Fruit fly (Drosophila melanogaster): ENCODE data around the gene CG31870.

The CG31870 gene

dm6 chr2L:10794032-10794431 lies 4.0 kb downstream of the CG31870 start:
- TF ChIP-seq Mnt (GFP tag; optimal IDR thresholded peaks at IDR 0.05) (no peak), tj (GFP tag; optimal IDR thresholded peaks at IDR 0.05) (peak; percentile 31)

dm6 chr2L:10795731-10796130 lies 5.7 kb downstream of the CG31870 start:
- TF ChIP-seq tj (GFP tag; optimal IDR thresholded peaks at IDR 0.05), result peak; percentile 99
- no peak for TF ChIP-seq Crg-1 (GFP tag; optimal IDR thresholded peaks at IDR 0.05)

DNA sequence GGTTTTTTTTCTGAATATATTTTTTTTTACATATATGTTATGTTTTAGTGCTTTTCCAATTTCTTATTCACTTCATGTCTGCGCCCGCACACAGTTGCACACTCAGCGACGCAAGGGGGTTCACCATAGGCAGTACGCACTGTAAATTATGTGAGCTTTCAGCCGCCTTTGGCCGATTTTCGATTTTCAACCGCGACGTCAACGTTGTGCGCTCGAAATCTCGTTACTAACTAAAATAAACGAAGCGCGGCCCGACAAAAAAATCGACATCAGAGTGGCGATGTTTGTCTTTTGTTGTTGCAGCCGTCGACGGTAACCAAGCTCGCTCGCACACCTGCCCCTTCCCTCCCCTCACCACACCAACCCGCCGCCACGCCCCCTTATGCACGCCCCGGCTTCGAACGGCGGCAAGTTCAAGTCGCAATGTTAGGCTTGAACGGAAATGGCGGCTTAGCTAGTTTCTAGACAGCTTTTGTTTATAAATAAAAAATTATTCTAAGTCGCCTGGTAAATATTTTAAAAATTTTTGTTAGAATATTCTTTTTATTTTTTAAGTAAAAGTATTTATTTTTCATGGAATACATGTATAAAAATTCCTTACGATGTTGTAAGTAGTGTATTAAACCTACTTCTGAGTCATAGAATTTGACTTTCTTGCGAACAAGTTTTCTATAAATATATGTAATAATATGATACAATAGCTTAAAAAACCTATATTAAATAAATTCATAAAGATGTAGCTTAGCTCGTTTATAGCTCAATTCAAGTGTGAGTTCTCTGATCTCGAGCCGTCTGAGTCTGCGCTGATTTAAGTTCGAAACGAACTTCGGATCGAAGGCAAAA lies 11.1 kb downstream of the CG31870 start, which contains the start of gene CG31869:
TSS of gene CG31869 (minus strand) at position 233 of the 843 bp plus-strand sequence.
- TF ChIP-seq bab1 (GFP tag; optimal IDR thresholded peaks at IDR 0.05), result no peak
- TF ChIP-seq tj (GFP tag; optimal IDR thresholded peaks at IDR 0.05), result peak; percentile 30

DNA sequence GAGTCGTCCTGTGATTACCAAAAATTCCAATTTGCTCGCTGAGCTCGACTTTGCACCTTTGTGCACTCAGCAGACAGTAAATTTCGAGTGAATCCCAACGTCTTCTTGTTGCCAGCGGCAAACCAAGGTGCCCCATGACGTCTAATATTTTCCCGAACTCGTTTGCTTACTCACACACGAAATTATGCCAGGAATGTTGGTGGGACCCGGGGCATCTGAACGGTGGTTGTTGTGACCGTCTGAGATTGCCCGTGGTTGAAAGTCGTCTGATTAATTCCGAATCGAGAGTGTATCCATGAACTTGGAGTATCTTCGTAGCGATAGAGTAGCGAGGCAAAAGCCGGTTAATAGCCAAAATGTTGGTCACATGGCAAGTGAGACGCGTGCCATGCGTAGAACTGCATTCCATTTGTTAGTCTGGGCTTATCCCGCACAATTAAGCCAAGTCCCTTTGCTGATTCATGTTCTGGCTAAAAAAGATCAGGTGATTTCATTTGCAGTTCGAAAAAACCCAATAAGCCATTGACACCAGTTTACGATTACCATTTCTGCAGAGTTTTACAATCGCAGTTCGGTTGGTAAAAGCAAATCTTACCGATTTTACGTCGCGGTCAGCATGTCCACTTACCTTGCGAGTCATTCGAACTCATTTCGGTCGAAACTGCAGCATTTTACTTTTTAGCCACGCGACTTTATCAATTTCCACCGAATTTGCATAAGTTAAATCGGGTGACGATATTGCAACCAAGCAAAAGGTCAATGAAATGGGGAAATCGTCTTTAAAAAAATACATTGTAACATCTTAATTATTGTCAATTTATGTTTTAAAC lies 12.1 kb downstream of the CG31870 start:
- TF ChIP-seq cic (GFP tag; optimal IDR thresholded peaks at IDR 0.05) (no peak), CG12768 (GFP tag; optimal IDR thresholded peaks at IDR 0.05) (no peak), CG7045 (GFP tag; optimal IDR thresholded peaks at IDR 0.05) (no peak), CG33017 (tag; optimal IDR thresholded peaks at IDR 0.05) (no peak), CG11617 (GFP tag; optimal IDR thresholded peaks at IDR 0.05) (no peak), bab1 (GFP tag; optimal IDR thresholded peaks at IDR 0.05) (peak; percentile 61), CG7101 (tag; optimal IDR thresholded peaks at IDR 0.05) (no peak), tj (GFP tag; optimal IDR thresholded peaks at IDR 0.05) (peak; percentile 97), pad (GFP tag; optimal IDR thresholded peaks at IDR 0.05) (no peak), kay (GFP tag; ENCODE audit: borderline replicate concordance) (no peak), Clk (GFP tag; optimal IDR thresholded peaks at IDR 0.05) (no peak)

DNA sequence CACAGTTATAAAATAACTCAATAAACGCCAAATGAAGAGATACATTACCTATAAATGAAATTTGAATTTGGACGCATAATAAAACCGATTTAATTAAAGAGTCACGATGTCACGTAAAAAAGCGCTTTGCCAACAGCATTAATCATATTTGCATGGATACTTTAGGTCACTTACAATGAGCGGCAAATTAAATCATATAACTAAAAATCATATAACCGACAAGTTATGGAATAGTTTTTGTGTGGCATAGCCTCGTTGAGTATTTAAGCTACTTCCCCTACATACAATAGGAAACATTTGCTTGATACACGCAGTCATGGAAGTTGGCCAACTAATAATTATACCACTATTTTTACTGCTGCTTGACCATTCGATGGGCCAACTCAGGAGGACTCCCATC lies 28.8 kb downstream of the CG31870 start, which contains the start of gene CG6508:
TSS of gene CG6508 (plus strand) at position 301 of the 400 bp plus-strand sequence.
- TF ChIP-seq Crg-1 (GFP tag; optimal IDR thresholded peaks at IDR 0.05) (no peak), CG1620 (GFP tag; optimal IDR thresholded peaks at IDR 0.05) (no peak), cic (GFP tag; optimal IDR thresholded peaks at IDR 0.05) (no peak), pad (GFP tag; optimal IDR thresholded peaks at IDR 0.05) (no peak), cnc (optimal IDR thresholded peaks at IDR 0.05) (no peak), bab1 (GFP tag; optimal IDR thresholded peaks at IDR 0.05) (no peak)

- no peak for TF ChIP-seq Hr96 (GFP tag; optimal IDR thresholded peaks at IDR 0.05)
- no peak for TF ChIP-seq CG33017 (tag; optimal IDR thresholded peaks at IDR 0.05)
- no peak for TF ChIP-seq Crg-1 (GFP tag; optimal IDR thresholded peaks at IDR 0.05)
- TF ChIP-seq bab1 (GFP tag; optimal IDR thresholded peaks at IDR 0.05), result no peak
- no peak for TF ChIP-seq CG12768 (GFP tag; optimal IDR thresholded peaks at IDR 0.05)
- no peak for TF ChIP-seq Mnt (GFP tag; optimal IDR thresholded peaks at IDR 0.05)
- no peak for TF ChIP-seq tj (GFP tag; optimal IDR thresholded peaks at IDR 0.05)
These were observed 30.4 kb downstream of the CG31870 start, which contains the start of gene CG17134 for dm6 chr2L:10820405-10820804. CG17134 (plus strand) TSS chr2L:10820705.

dm6 chr2L:10822620-10823019 lies 32.6 kb downstream of the CG31870 start:
- no peak for TF ChIP-seq Crg-1 (GFP tag; optimal IDR thresholded peaks at IDR 0.05)
- TF ChIP-seq CG14711 (tag; optimal IDR thresholded peaks at IDR 0.05), result no peak
- TF ChIP-seq cnc (optimal IDR thresholded peaks at IDR 0.05), result no peak

DNA sequence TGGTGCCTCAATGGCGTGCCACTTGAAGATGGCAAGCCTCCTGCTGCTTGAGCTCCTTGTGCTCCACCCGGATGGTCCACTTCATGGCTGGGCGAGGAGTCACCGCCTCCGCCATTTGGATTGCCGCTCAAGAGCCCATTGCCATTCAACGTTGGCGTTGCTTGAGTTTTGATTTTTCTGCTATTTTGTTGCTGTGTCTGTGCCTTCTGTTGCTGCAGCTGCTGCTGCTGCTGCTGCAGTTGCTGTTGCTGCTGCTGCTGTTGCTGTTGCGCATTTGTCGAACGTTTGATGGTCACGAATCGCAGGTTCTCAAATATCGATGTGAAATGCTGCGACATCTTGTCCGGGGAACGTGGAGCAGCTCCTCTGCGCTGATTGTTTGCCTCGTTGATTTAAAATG lies 41.6 kb downstream of the CG31870 start:
- TF ChIP-seq CG7045 (GFP tag; optimal IDR thresholded peaks at IDR 0.05), result no peak
- TF ChIP-seq CG12768 (GFP tag; optimal IDR thresholded peaks at IDR 0.05), result no peak
- TF ChIP-seq tj (GFP tag; optimal IDR thresholded peaks at IDR 0.05), result no peak

- TF ChIP-seq Mnt (GFP tag; optimal IDR thresholded peaks at IDR 0.05) (no peak), tj (GFP tag; optimal IDR thresholded peaks at IDR 0.05) (no peak), CG11617 (GFP tag; optimal IDR thresholded peaks at IDR 0.05) (no peak), Clk (GFP tag; optimal IDR thresholded peaks at IDR 0.05) (no peak), kay (GFP tag; ENCODE audit: borderline replicate concordance) (no peak), bab1 (GFP tag; optimal IDR thresholded peaks at IDR 0.05) (no peak), CG33017 (tag; optimal IDR thresholded peaks at IDR 0.05) (no peak), CG7101 (tag; optimal IDR thresholded peaks at IDR 0.05) (no peak), CG14711 (tag; optimal IDR thresholded peaks at IDR 0.05) (no peak), toe (GFP tag; optimal IDR thresholded peaks at IDR 0.05) (no peak), CG12768 (GFP tag; optimal IDR thresholded peaks at IDR 0.05) (no peak), CG1620 (GFP tag; optimal IDR thresholded peaks at IDR 0.05) (no peak)
These were observed 47.5 kb downstream of the CG31870 start, which contains the start of gene Nos for dm6 chr2L:10837491-10837890. Nos (minus strand) TSS chr2L:10837511.

All from whole organism, adult.